Worm (Caenorhabditis elegans) whole organism, L1 larva: ENCODE results near the gene Y73F8A.13.
"Not testable (repeated sequence)": the region's sequence is repeated elsewhere in the genome, so short reads cannot be mapped to it uniquely, and the experiment has no call there.

ENCODE experiments used
- F16B12.6 ChIP-seq: fragments of 150-350 bp; optimal IDR thresholded peaks from 2 replicates; lab custom pipeline; 2014; ENCODE audit warnings: missing biosample characterization, missing genetic modification characterization
- Y116A8C.19 ChIP-seq: sonication (generic microtip); optimal IDR thresholded peaks from 2 replicates; lab custom pipeline; 2016; ENCODE audit warnings: missing compliant biosample characterization, missing genetic modification characterization, borderline replicate concordance
- aha-1 ChIP-seq: fragments of 150-350 bp; optimal IDR thresholded peaks from 2 replicates; lab custom pipeline; 2014; ENCODE audit warnings: missing biosample characterization, missing genetic modification characterization
- ama-1 ChIP-seq: fragments of 150-350 bp; optimal IDR thresholded peaks from 2 replicates; lab custom pipeline; 2014
- ceh-8 ChIP-seq: fragments of 200-800 bp; sonication (Bioruptor generic); optimal IDR thresholded peaks from 2 replicates; lab custom pipeline; 2018; ENCODE audit warnings: mild to moderate bottlenecking, missing genetic modification characterization, moderate library complexity, missing compliant biosample characterization
- ceh-88 ChIP-seq: fragments of 200-800 bp; sonication (Bioruptor generic); IDR thresholded peaks from 2 replicates; pipeline ENCODE4 v1.3.6; 2022; ENCODE audit warnings: missing genetic modification characterization, missing compliant biosample characterization
- ces-1 ChIP-seq: fragments of 150-350 bp; optimal IDR thresholded peaks from 2 replicates; lab custom pipeline; 2014; ENCODE audit warnings: missing biosample characterization, missing genetic modification reagents, missing genetic modification characterization
- dsc-1 ChIP-seq: sonication (generic microtip); optimal IDR thresholded peaks from 2 replicates; lab custom pipeline; 2016; ENCODE audit warnings: mild to moderate bottlenecking, missing genetic modification characterization, missing compliant biosample characterization
- efl-1 ChIP-seq, 4 experiments: fragments of 150-350 bp; optimal IDR thresholded peaks in 3 of 4; peaks in 1 of 4; 1 replicate in 1 of 4; 2 replicates in 3 of 4; lab custom pipeline; 2014; ENCODE audit warnings: missing biosample characterization in 2 of 4, missing genetic modification characterization in 2 of 4, missing genetic modification reagents in 2 of 4
- efl-3 ChIP-seq: fragments of 200-800 bp; sonication (Bioruptor generic); optimal IDR thresholded peaks from 2 replicates; lab custom pipeline; 2018; ENCODE audit warnings: mild to moderate bottlenecking, missing genetic modification characterization, missing compliant biosample characterization
- egl-27 ChIP-seq, 2 experiments: fragments of 150-350 bp in 1 of 2; sonication (generic microtip); optimal IDR thresholded peaks; 3 replicates each; lab custom pipeline; 2017 to 2018; ENCODE audit warnings: missing biosample characterization in 2 of 2, missing genetic modification characterization in 2 of 2, missing genetic modification reagents in 2 of 2
- ets-5 ChIP-seq: fragments of 200-800 bp; sonication (Bioruptor generic); IDR thresholded peaks from 2 replicates; pipeline ENCODE4 v1.3.6; 2022; ENCODE audit warnings: missing genetic modification characterization, missing compliant biosample characterization
- fos-1 ChIP-seq: fragments of 150-350 bp; optimal IDR thresholded peaks from 2 replicates; lab custom pipeline; 2014; ENCODE audit warnings: missing biosample characterization, missing genetic modification characterization
- grh-1 ChIP-seq: fragments of 200-800 bp; sonication (Bioruptor generic); IDR thresholded peaks from 2 replicates; pipeline ENCODE4 v1.3.6; 2022; ENCODE audit warnings: missing genetic modification reagents, missing genetic modification characterization, missing compliant biosample characterization
- hpl-2 ChIP-seq: fragments of 150-350 bp; optimal IDR thresholded peaks from 2 replicates; lab custom pipeline; 2014; ENCODE audit warnings: missing biosample characterization, missing genetic modification reagents, missing genetic modification characterization
- lin-13 ChIP-seq: fragments of 150-350 bp; optimal IDR thresholded peaks from 2 replicates; lab custom pipeline; 2014; ENCODE audit warnings: missing biosample characterization, missing genetic modification reagents, missing genetic modification characterization
- lin-14 ChIP-seq: fragments of 200-800 bp; sonication (Bioruptor generic); optimal IDR thresholded peaks from 2 replicates; lab custom pipeline; 2018; ENCODE audit warnings: mild to moderate bottlenecking, missing genetic modification characterization, moderate library complexity, missing compliant biosample characterization
- lin-15B ChIP-seq: fragments of 150-350 bp; sonication (generic microtip); optimal IDR thresholded peaks from 3 replicates; lab custom pipeline; 2014; ENCODE audit warnings: missing biosample characterization, missing genetic modification characterization
- lin-35 ChIP-seq, 2 experiments: fragments of 150-350 bp; optimal IDR thresholded peaks; 2 replicates each; lab custom pipeline; 2014; ENCODE audit warnings: missing biosample characterization in 2 of 2, missing genetic modification characterization in 2 of 2, missing genetic modification reagents in 2 of 2
- lin-39 ChIP-seq: fragments of 150-350 bp; optimal IDR thresholded peaks from 2 replicates; lab custom pipeline; 2014; ENCODE audit warnings: missing biosample characterization, missing genetic modification reagents, missing genetic modification characterization
- lir-3 ChIP-seq: sonication (generic microtip); optimal IDR thresholded peaks from 2 replicates; lab custom pipeline; 2016; ENCODE audit warnings: mild to moderate bottlenecking, missing genetic modification characterization, moderate library complexity, missing compliant biosample characterization; ENCODE audit not compliant: poor library complexity
- mab-9 ChIP-seq: fragments of 200-800 bp; sonication (Bioruptor generic); IDR thresholded peaks from 2 replicates; pipeline ENCODE4 v1.3.6; 2022; ENCODE audit warnings: missing genetic modification reagents, missing genetic modification characterization, missing compliant biosample characterization
- mef-2 ChIP-seq: fragments of 150-350 bp; optimal IDR thresholded peaks from 2 replicates; lab custom pipeline; 2014; ENCODE audit warnings: missing biosample characterization, missing genetic modification characterization
- nhr-12 ChIP-seq: sonication (generic microtip); optimal IDR thresholded peaks from 2 replicates; lab custom pipeline; 2017; ENCODE audit warnings: missing biosample characterization, missing genetic modification characterization
- nhr-237 ChIP-seq: fragments of 150-350 bp; optimal IDR thresholded peaks from 2 replicates; lab custom pipeline; 2014; ENCODE audit warnings: missing biosample characterization, missing genetic modification characterization
- nhr-28 ChIP-seq: fragments of 150-350 bp; optimal IDR thresholded peaks from 2 replicates; lab custom pipeline; 2014; ENCODE audit warnings: missing biosample characterization, missing genetic modification characterization
- nhr-85 ChIP-seq: sonication (generic microtip); peaks from one replicate; lab custom pipeline; 2016; ENCODE audit warnings: missing genetic modification characterization, inconsistent platforms, missing compliant biosample characterization
- nhr-90 ChIP-seq: sonication (generic microtip); optimal IDR thresholded peaks from 2 replicates; lab custom pipeline; 2016; ENCODE audit warnings: mild to moderate bottlenecking, missing genetic modification characterization, missing compliant biosample characterization; ENCODE audit not compliant: poor library complexity
- pax-3 ChIP-seq: fragments of 200-800 bp; sonication (Bioruptor generic); optimal IDR thresholded peaks from 2 replicates; lab custom pipeline; 2018; ENCODE audit warnings: mild to moderate bottlenecking, missing genetic modification characterization, moderate library complexity, missing compliant biosample characterization
- pqm-1 ChIP-seq: sonication (generic microtip); optimal IDR thresholded peaks from 3 replicates; lab custom pipeline; 2017; ENCODE audit warnings: missing biosample characterization, missing genetic modification characterization
- snpc-4 ChIP-seq: fragments of 150-350 bp; optimal IDR thresholded peaks from 2 replicates; lab custom pipeline; 2014; ENCODE audit warnings: missing biosample characterization, missing genetic modification characterization
- sox-4 ChIP-seq: sonication (generic microtip); optimal IDR thresholded peaks from 2 replicates; lab custom pipeline; 2016; ENCODE audit warnings: missing genetic modification characterization, missing compliant biosample characterization
- sptf-1 ChIP-seq: fragments of 150-350 bp; optimal IDR thresholded peaks from 2 replicates; lab custom pipeline; 2014; ENCODE audit warnings: missing biosample characterization, missing genetic modification characterization
- swsn-7 ChIP-seq: sonication (generic microtip); optimal IDR thresholded peaks from 2 replicates; lab custom pipeline; 2016; ENCODE audit warnings: missing genetic modification characterization, missing compliant biosample characterization
- unc-62 ChIP-seq: fragments of 150-350 bp; optimal IDR thresholded peaks from 2 replicates; lab custom pipeline; 2014; ENCODE audit warnings: missing biosample characterization, missing genetic modification reagents, missing genetic modification characterization
- unc-86 ChIP-seq: sonication (generic microtip); optimal IDR thresholded peaks from 2 replicates; lab custom pipeline; 2016; ENCODE audit warnings: missing genetic modification characterization, missing compliant biosample characterization
- zip-4 ChIP-seq: fragments of 200-800 bp; sonication (Bioruptor generic); optimal IDR thresholded peaks from 2 replicates; lab custom pipeline; 2018; ENCODE audit warnings: mild to moderate bottlenecking, missing genetic modification characterization, moderate library complexity, missing compliant biosample characterization
- ztf-4 ChIP-seq: fragments of 150-350 bp; optimal IDR thresholded peaks from 2 replicates; lab custom pipeline; 2014; ENCODE audit warnings: missing biosample characterization, missing genetic modification characterization

Y73F8A.13 gene

ce11 chrIV:15315502-15315901 lies 3.5 kb downstream of the Y73F8A.13 start:
- TF ChIP-seq nhr-85 (tag; lab: Kevin White, UChicago): peak; percentile 14
- no peak for TF ChIP-seq zip-4

DNA sequence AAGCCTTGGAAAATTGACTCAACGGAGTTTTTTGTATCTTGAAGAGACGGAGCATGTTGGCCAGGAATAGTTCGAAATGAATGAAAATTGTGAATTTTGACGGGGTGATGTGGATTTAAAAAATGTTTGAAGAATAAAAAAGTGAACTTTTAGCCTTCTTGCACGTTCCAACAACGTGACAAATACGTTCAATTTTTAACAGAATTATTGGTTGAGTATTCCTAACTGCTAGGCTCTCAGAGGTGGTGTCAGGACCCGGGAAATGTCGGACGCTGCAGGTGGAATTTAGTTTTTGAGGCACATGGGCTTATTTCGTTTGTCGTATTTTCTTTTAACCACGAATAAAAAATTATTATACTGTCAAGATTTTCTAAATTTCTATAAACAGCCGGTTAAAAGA lies 6.9 kb downstream of the Y73F8A.13 start, which contains the start of gene Y73F8A.14:
Gene Y73F8A.14, minus strand, starts transcription at position 101 of the 400 bp plus-strand sequence.
- TF ChIP-seq lir-3 (tag; lab: Kevin White, UChicago); aha-1 (tag; lab: Kevin White, UChicago); ets-5: not testable (repeated sequence)

DNA sequence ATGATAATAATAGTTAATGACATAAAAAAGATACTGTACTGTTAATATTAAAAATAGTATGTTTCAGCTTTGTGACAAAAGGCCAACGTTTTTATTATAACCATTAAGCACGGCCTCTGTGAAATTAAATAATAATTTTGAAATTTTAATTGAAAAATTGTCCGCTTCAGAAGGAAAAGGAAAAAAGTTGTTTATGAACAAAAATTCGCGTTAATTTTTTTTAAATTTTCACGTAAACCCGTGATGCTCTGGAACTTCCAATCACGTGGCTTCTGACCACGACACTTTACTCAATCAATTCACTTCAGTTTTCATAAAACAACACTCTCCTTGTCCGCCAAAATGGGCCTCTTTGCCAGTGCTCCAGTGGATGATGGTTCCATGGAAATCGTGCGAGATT lies 9.2 kb downstream of the Y73F8A.13 start, which contains the start of gene Y73F8A.15:
Gene Y73F8A.15, plus strand, starts transcription at position 301 of the 400 bp plus-strand sequence.
- no peak for TF ChIP-seq nhr-12 (tag; lab: Kevin White, UChicago)
- no peak for TF ChIP-seq unc-86 (tag; lab: Kevin White, UChicago)
- TF ChIP-seq lin-35 (GFP tag; optimal IDR thresholded peaks at IDR 0.05; lab: Kevin White, UChicago): no peak
- no peak for TF ChIP-seq ceh-8
- no peak for TF ChIP-seq swsn-7 (tag; lab: Kevin White, UChicago)
- no peak for TF ChIP-seq snpc-4
- no peak for TF ChIP-seq lin-15B
- TF ChIP-seq grh-1 (GFP tag; lab: Robert Waterston, UW): no peak
- TF ChIP-seq fos-1 (tag; lab: Kevin White, UChicago): no peak
- TF ChIP-seq efl-1 (optimal IDR thresholded peaks at IDR 0.05; lab: Kevin White, UChicago): no peak
- TF ChIP-seq efl-1 (GFP tag; optimal IDR thresholded peaks at IDR 0.05 in 1 of 2; lab: Kevin White, UChicago): no peak
- TF ChIP-seq pqm-1: no peak
- no peak for TF ChIP-seq ama-1 (lab: Kevin White, UChicago)
- no peak for TF ChIP-seq nhr-90 (tag; lab: Kevin White, UChicago)
- TF ChIP-seq egl-27 (tag; optimal IDR thresholded peaks at IDR 0.05; lab: Kevin White, UChicago): no peak

DNA sequence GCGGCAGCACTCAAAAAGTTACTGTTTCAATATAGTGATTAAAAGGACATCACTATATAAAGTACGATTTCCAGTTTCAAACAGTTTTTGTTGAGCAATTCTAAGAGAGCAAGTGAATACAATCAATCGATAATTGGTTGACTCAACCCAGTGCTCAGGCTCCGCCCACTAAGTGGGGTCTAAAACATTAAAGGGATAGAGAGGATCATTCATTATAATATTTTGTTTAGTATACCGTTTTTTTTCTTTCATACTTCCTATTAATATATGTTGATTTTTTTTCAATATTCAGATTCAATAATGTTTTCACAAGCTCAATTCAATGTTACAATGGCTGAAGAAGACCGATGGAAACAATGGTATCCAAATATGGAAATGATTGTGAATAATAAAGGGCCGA lies 11.5 kb downstream of the Y73F8A.13 start, which contains the start of gene tbx-39:
Gene tbx-39, plus strand, starts transcription at position 301 of the 400 bp plus-strand sequence.
- TF ChIP-seq dsc-1 (no peak), aha-1 (tag; lab: Kevin White, UChicago) (no peak), ztf-4 (tag; lab: Kevin White, UChicago) (no peak), nhr-85 (tag; lab: Kevin White, UChicago) (no peak), lin-13 (GFP tag; lab: Kevin White, UChicago) (no peak), Y116A8C.19 (tag; lab: Kevin White, UChicago) (no peak), F16B12.6 (no peak), egl-27 (tag; optimal IDR thresholded peaks at IDR 0.05; lab: Kevin White, UChicago) (no peak), sptf-1 (no peak), nhr-90 (tag; lab: Kevin White, UChicago) (no peak), unc-62 (GFP tag; lab: Kevin White, UChicago) (no peak), sox-4 (tag; lab: Kevin White, UChicago) (no peak), efl-3 (GFP tag; lab: Kevin White, UChicago) (no peak), pax-3 (tag; lab: Kevin White, UChicago) (no peak), mef-2 (tag; lab: Kevin White, UChicago) (no peak)

DNA sequence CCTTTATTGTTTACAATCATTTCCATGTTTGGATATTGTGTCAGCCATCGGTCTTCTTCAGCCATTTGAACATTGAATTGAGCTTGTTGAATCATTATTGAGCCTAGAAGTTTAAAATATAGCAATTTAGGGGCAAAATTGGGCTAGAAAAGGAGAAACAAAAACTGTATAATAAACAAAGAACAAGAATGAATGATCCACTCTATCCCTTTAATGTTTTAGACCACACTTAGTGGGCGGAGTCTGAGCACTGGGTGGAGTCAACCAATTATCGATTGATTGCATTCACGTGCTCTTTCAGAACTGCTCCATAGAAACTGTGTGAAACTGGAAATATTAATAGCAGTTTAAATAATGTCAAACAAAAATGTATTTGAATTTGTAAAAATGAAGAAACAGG lies 16.0 kb downstream of the Y73F8A.13 start, which contains the start of gene tbx-40:
Gene tbx-40, minus strand, starts transcription at position 101 of the 400 bp plus-strand sequence.
- no peak for TF ChIP-seq grh-1 (GFP tag; lab: Robert Waterston, UW)
- no peak for TF ChIP-seq hpl-2 (GFP tag; lab: Kevin White, UChicago)
- no peak for TF ChIP-seq unc-62 (GFP tag; lab: Kevin White, UChicago)
- TF ChIP-seq ces-1 (GFP tag; lab: Kevin White, UChicago): no peak
- TF ChIP-seq lin-14: no peak
- TF ChIP-seq mab-9 (GFP tag; lab: Robert Waterston, UW): no peak
- no peak for TF ChIP-seq lin-39 (tag; lab: Kevin White, UChicago)
- no peak for TF ChIP-seq nhr-237 (tag; lab: Kevin White, UChicago)
- no peak for TF ChIP-seq pqm-1
- no peak for TF ChIP-seq nhr-28 (tag; lab: Kevin White, UChicago)
- TF ChIP-seq ceh-88: no peak
- TF ChIP-seq, all 84 proteins: peak for 0
